Worm (Caenorhabditis elegans) whole organism, L4 larva: ENCODE results near the gene F09C8.1.

ENCODE experiments used
- D1046.2 ChIP-seq: fragments of 200-800 bp; sonication (Bioruptor generic); IDR thresholded peaks from 2 replicates; pipeline ENCODE4 v1.3.6; 2022; ENCODE audit warnings: missing genetic modification characterization, missing compliant biosample characterization
- F44E2.7 ChIP-seq: fragments of 200-800 bp; sonication (Bioruptor generic); IDR thresholded peaks from 2 replicates; pipeline ENCODE4 v2.1.2; 2022; ENCODE audit warnings: missing genetic modification characterization, missing compliant biosample characterization
- F49E8.2 ChIP-seq: sonication (generic microtip); optimal IDR thresholded peaks from 2 replicates; lab custom pipeline; 2016; ENCODE audit warnings: missing compliant biosample characterization, mild to moderate bottlenecking, missing genetic modification characterization, borderline replicate concordance
- T26A8.4 ChIP-seq: fragments of 200-800 bp; sonication (Bioruptor generic); IDR thresholded peaks from 2 replicates; pipeline ENCODE4 v1.3.6; 2022; ENCODE audit warnings: missing genetic modification characterization, missing compliant biosample characterization
- ZK337.2 ChIP-seq: fragments of 200-800 bp; sonication (Bioruptor generic); IDR thresholded peaks from 2 replicates; pipeline ENCODE4 v1.3.6; 2022; ENCODE audit warnings: missing genetic modification reagents, missing genetic modification characterization, missing compliant biosample characterization
- aly-2 ChIP-seq: sonication (generic microtip); optimal IDR thresholded peaks from 2 replicates; lab custom pipeline; 2018; ENCODE audit warnings: missing biosample characterization, missing genetic modification characterization
- arid-1 ChIP-seq: fragments of 200-800 bp; sonication (Bioruptor generic); conservative IDR thresholded peaks from 2 replicates; pipeline ENCODE4 v1.3.6; 2022; ENCODE audit warnings: missing genetic modification reagents, missing genetic modification characterization, missing compliant biosample characterization
- ceh-44 ChIP-seq: fragments of 200-800 bp; sonication (Bioruptor generic); IDR thresholded peaks from 2 replicates; pipeline ENCODE4 v1.3.6; 2022; ENCODE audit warnings: missing genetic modification reagents, missing genetic modification characterization, missing compliant biosample characterization
- ces-1 ChIP-seq: fragments of 150-350 bp; sonication (generic microtip); optimal IDR thresholded peaks from 4 replicates; lab custom pipeline; 2014; ENCODE audit warnings: missing biosample characterization, missing genetic modification reagents, missing genetic modification characterization
- ctbp-1 ChIP-seq: fragments of 200-800 bp; sonication (Bioruptor generic); IDR thresholded peaks from 2 replicates; pipeline ENCODE4 v1.3.6; 2022; ENCODE audit warnings: missing genetic modification reagents, missing genetic modification characterization, missing compliant biosample characterization
- daf-12 ChIP-seq: fragments of 150-350 bp; optimal IDR thresholded peaks from 2 replicates; lab custom pipeline; 2014; ENCODE audit warnings: missing biosample characterization, missing genetic modification reagents, missing genetic modification characterization
- daf-16 ChIP-seq, 3 experiments: sonication (generic microtip); optimal IDR thresholded peaks; 2 replicates each; lab custom pipeline; 2016 to 2017; ENCODE audit warnings: missing genetic modification characterization in 3 of 3, missing genetic modification reagents in 3 of 3, mild to moderate bottlenecking in 2 of 3, missing compliant biosample characterization in 2 of 3, missing biosample characterization in 1 of 3, moderate library complexity in 1 of 3
- dmd-8 ChIP-seq: fragments of 200-800 bp; sonication (Bioruptor generic); IDR thresholded peaks from 2 replicates; pipeline ENCODE4 v1.3.6; 2022; ENCODE audit warnings: missing genetic modification characterization, missing compliant biosample characterization
- dpl-1 ChIP-seq: fragments of 150-350 bp; optimal IDR thresholded peaks from 2 replicates; lab custom pipeline; 2014; ENCODE audit warnings: missing biosample characterization, missing genetic modification reagents, missing genetic modification characterization
- duxl-1 ChIP-seq: sonication (generic microtip); optimal IDR thresholded peaks from 2 replicates; lab custom pipeline; 2016; ENCODE audit warnings: mild to moderate bottlenecking, missing genetic modification characterization, moderate library complexity, missing compliant biosample characterization; ENCODE audit not compliant: poor library complexity
- dve-1 ChIP-seq: sonication (generic microtip); optimal IDR thresholded peaks from 2 replicates; lab custom pipeline; 2017; ENCODE audit warnings: antibody characterized with exemption, mild to moderate bottlenecking, missing genetic modification characterization, missing compliant biosample characterization; ENCODE audit not compliant: insufficient read depth
- egl-43 ChIP-seq: fragments of 200-800 bp; sonication (Bioruptor generic); IDR thresholded peaks from 2 replicates; pipeline ENCODE4 v1.3.6; 2022; ENCODE audit warnings: missing genetic modification reagents, missing genetic modification characterization, missing compliant biosample characterization
- fkh-10 ChIP-seq: fragments of 150-350 bp; optimal IDR thresholded peaks from 2 replicates; lab custom pipeline; 2014; ENCODE audit warnings: missing biosample characterization, missing genetic modification reagents, missing genetic modification characterization
- fos-1 ChIP-seq: fragments of 150-350 bp; optimal IDR thresholded peaks from 2 replicates; lab custom pipeline; 2014; ENCODE audit warnings: missing biosample characterization, missing genetic modification characterization
- gei-8 ChIP-seq: fragments of 200-800 bp; sonication (Bioruptor generic); optimal IDR thresholded peaks from 2 replicates; lab custom pipeline; 2018; ENCODE audit warnings: mild to moderate bottlenecking, missing genetic modification characterization, missing compliant biosample characterization
- hif-1 ChIP-seq, 2 experiments: sonication (generic microtip); optimal IDR thresholded peaks; 2 replicates each; lab custom pipeline; 2016 to 2017; ENCODE audit warnings: missing compliant biosample characterization in 2 of 2, missing genetic modification characterization in 2 of 2, missing genetic modification reagents in 2 of 2, missing genotype in 2 of 2, mild to moderate bottlenecking in 1 of 2
- hlh-30 ChIP-seq: sonication (generic microtip); optimal IDR thresholded peaks from 2 replicates; lab custom pipeline; 2017; ENCODE audit warnings: antibody characterized with exemption, mild to moderate bottlenecking, missing genetic modification characterization, missing compliant biosample characterization; ENCODE audit not compliant: insufficient read depth
- jun-1 ChIP-seq: fragments of 150-350 bp; optimal IDR thresholded peaks from 2 replicates; lab custom pipeline; 2014; ENCODE audit warnings: missing biosample characterization, missing genetic modification reagents, missing genetic modification characterization
- lin-29 ChIP-seq: fragments of 200-800 bp; sonication (Bioruptor generic); IDR thresholded peaks from 2 replicates; pipeline ENCODE4 v1.3.6; 2022; ENCODE audit warnings: missing genetic modification reagents, missing genetic modification characterization, missing compliant biosample characterization
- lsy-2 ChIP-seq, 2 experiments: fragments of 150-350 bp in 1 of 2; sonication (generic microtip) in 1 of 2; optimal IDR thresholded peaks; 2 replicates each; lab custom pipeline; 2014 to 2017; ENCODE audit warnings: missing biosample characterization in 2 of 2, missing genetic modification characterization in 2 of 2
- mxl-3 ChIP-seq: fragments of 200-800 bp; sonication (Bioruptor generic); optimal IDR thresholded peaks from 2 replicates; lab custom pipeline; 2018; ENCODE audit warnings: mild to moderate bottlenecking, missing genetic modification characterization, missing compliant biosample characterization
- nhr-10 ChIP-seq: fragments of 150-350 bp; optimal IDR thresholded peaks from 2 replicates; lab custom pipeline; 2014; ENCODE audit warnings: missing biosample characterization, missing genetic modification characterization
- nhr-11 ChIP-seq: fragments of 150-350 bp; optimal IDR thresholded peaks from 2 replicates; lab custom pipeline; 2014; ENCODE audit warnings: missing biosample characterization, missing genetic modification characterization
- nhr-25 ChIP-seq: sonication (generic microtip); optimal IDR thresholded peaks from 2 replicates; lab custom pipeline; 2017; ENCODE audit warnings: missing genetic modification characterization, mild to moderate bottlenecking, missing compliant biosample characterization, antibody characterized with exemption, moderate library complexity, borderline replicate concordance; ENCODE audit not compliant: insufficient read depth
- nhr-28 ChIP-seq: fragments of 150-350 bp; optimal IDR thresholded peaks from 2 replicates; lab custom pipeline; 2014; ENCODE audit warnings: missing biosample characterization, missing genetic modification characterization
- nhr-77 ChIP-seq: fragments of 150-350 bp; optimal IDR thresholded peaks from 2 replicates; lab custom pipeline; 2014; ENCODE audit warnings: missing biosample characterization, missing genetic modification characterization
- pha-4 ChIP-seq, 2 experiments: fragments of 150-350 bp in 1 of 2; fragments of 200-800 bp in 1 of 2; sonication (Bioruptor generic) in 1 of 2; IDR thresholded peaks in 1 of 2; optimal IDR thresholded peaks in 1 of 2; 2 replicates each; pipeline versions ENCODE4 v1.3.6 to Lab custom; 2014 to 2022; ENCODE audit warnings: missing genetic modification characterization in 2 of 2, missing genetic modification reagents in 2 of 2, missing biosample characterization in 1 of 2, missing compliant biosample characterization in 1 of 2
- set-16 ChIP-seq: fragments of 200-800 bp; sonication (Bioruptor generic); IDR thresholded peaks from 2 replicates; pipeline ENCODE4 v1.3.6; 2022; ENCODE audit warnings: missing genetic modification reagents, missing genetic modification characterization, missing compliant biosample characterization
- skn-1 ChIP-seq: fragments of 150-350 bp; optimal IDR thresholded peaks from 2 replicates; lab custom pipeline; 2014; ENCODE audit warnings: missing biosample characterization, missing genetic modification characterization
- snpc-4 ChIP-seq: fragments of 150-350 bp; optimal IDR thresholded peaks from 2 replicates; lab custom pipeline; 2014; ENCODE audit warnings: missing biosample characterization, missing genetic modification characterization
- spr-3 ChIP-seq: fragments of 200-800 bp; sonication (Bioruptor generic); optimal IDR thresholded peaks from 2 replicates; lab custom pipeline; 2018; ENCODE audit warnings: mild to moderate bottlenecking, missing genetic modification characterization, missing compliant biosample characterization
- tra-1 ChIP-seq: fragments of 200-800 bp; sonication (Bioruptor generic); IDR thresholded peaks from 2 replicates; pipeline ENCODE4 v1.3.6; 2022; ENCODE audit warnings: missing genetic modification reagents, missing genetic modification characterization, missing compliant biosample characterization
- vab-7 ChIP-seq: fragments of 200-800 bp; sonication (Bioruptor generic); IDR thresholded peaks from 2 replicates; pipeline ENCODE4 v1.3.6; 2022; ENCODE audit warnings: missing genetic modification reagents, missing genetic modification characterization, missing compliant biosample characterization
- zip-2 ChIP-seq: fragments of 150-350 bp; optimal IDR thresholded peaks from 2 replicates; lab custom pipeline; 2014; ENCODE audit warnings: missing biosample characterization, missing genetic modification characterization
- ztf-11 ChIP-seq: fragments of 150-350 bp; optimal IDR thresholded peaks from 2 replicates; lab custom pipeline; 2014; ENCODE audit warnings: missing biosample characterization, missing genetic modification characterization
- ztf-7 ChIP-seq: fragments of 150-350 bp; optimal IDR thresholded peaks from 2 replicates; lab custom pipeline; 2014; ENCODE audit warnings: missing biosample characterization, missing genetic modification characterization

The F09C8.1 gene

DNA sequence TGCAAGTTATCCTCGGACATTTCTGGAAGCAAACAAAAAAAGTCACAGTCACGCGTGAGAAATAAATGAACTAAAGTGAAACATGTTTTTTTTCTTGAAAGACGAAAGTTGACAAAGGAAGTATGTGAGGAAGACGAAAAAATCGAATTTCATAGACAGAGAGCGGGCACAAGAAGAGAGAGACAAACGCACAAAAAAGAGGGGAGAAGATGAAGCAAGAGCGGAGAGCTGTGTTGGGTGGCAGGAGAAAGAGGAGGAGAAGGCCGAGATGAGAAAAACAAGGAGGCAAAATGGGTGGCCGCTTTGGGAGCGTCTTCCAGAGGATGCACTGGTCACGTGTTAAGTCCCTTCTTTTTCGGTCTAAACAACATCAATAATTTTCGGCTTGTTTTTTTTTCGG is 34.5 kb downstream of the F09C8.1 start, which contains the start of gene ZK1073.1 (continued):
- TF ChIP-seq F44E2.7 (GFP tag; lab: Robert Waterston, UW) = no peak
- no peak for TF ChIP-seq ces-1 (GFP tag; lab: Kevin White, UChicago)
- no peak for TF ChIP-seq zip-2 (tag; lab: Kevin White, UChicago)
- TF ChIP-seq ceh-44 = no peak
- TF ChIP-seq nhr-28 (tag; lab: Kevin White, UChicago) = no peak
- TF ChIP-seq snpc-4 (tag; lab: Kevin White, UChicago) = no peak
- peak in 1 of 2 experiments; percentile 54 for TF ChIP-seq hif-1 (tag; optimal IDR thresholded peaks at IDR 0.05; lab: Kevin White, UChicago)
- peak; percentile 68; the same call in 1 of the 2 replicates for TF ChIP-seq ctbp-1
- TF ChIP-seq nhr-25 = no peak
- TF ChIP-seq lsy-2 (tag; optimal IDR thresholded peaks at IDR 0.05; lab: Kevin White, UChicago) = peak in 1 of 2 experiments; percentile 54
- TF ChIP-seq skn-1 (tag; lab: Kevin White, UChicago) = no peak
- TF ChIP-seq spr-3 (GFP tag; lab: Kevin White, UChicago) = no peak
- peak; percentile 85 for TF ChIP-seq fkh-10
- TF ChIP-seq vab-7 = no peak
- no peak for TF ChIP-seq nhr-77 (tag; lab: Kevin White, UChicago)
- TF ChIP-seq lin-29 (GFP tag; lab: Robert Waterston, UW) = no peak
- TF ChIP-seq dve-1 (tag; lab: Kevin White, UChicago) = peak; percentile 6

DNA sequence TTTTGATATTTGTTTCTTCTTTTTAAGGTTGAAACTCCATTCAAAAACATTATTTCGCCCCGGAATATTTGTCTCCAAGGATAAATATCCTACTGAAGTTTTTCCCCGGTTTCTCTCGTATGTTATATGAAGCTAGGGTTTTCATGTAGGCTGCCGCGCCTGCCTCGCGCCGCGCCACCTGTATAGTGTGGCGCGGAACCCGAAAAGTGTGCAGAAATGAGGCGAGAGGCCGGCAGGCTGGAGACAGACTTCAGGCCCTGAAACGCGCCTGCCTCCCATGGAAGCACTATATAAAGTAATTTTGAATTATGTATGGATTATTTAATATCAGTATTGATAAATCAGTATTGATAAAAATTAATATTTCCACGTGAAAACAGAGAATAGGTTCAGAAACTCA is 38.5 kb downstream of the F09C8.1 start:
- no peak for TF ChIP-seq lin-29 (GFP tag; lab: Robert Waterston, UW)
- TF ChIP-seq daf-16 (GFP tag; optimal IDR thresholded peaks at IDR 0.05; lab: Kevin White, UChicago) = no peak
- TF ChIP-seq daf-16 (tag; optimal IDR thresholded peaks at IDR 0.05; lab: Kevin White, UChicago) = no peak
- no peak for TF ChIP-seq duxl-1 (tag; lab: Kevin White, UChicago)
- TF ChIP-seq ces-1 (GFP tag; lab: Kevin White, UChicago) = no peak
- TF ChIP-seq snpc-4 (tag; lab: Kevin White, UChicago) = no peak
- no peak for TF ChIP-seq ztf-11 (tag; lab: Kevin White, UChicago)
- TF ChIP-seq nhr-11 (tag; lab: Kevin White, UChicago) = no peak
- TF ChIP-seq tra-1 = no peak
- TF ChIP-seq dmd-8 (GFP tag; lab: Robert Waterston, UW) = no peak
- no peak for TF ChIP-seq gei-8 (GFP tag; lab: Kevin White, UChicago)
- TF ChIP-seq T26A8.4 (GFP tag; lab: Robert Waterston, UW) = no peak

DNA sequence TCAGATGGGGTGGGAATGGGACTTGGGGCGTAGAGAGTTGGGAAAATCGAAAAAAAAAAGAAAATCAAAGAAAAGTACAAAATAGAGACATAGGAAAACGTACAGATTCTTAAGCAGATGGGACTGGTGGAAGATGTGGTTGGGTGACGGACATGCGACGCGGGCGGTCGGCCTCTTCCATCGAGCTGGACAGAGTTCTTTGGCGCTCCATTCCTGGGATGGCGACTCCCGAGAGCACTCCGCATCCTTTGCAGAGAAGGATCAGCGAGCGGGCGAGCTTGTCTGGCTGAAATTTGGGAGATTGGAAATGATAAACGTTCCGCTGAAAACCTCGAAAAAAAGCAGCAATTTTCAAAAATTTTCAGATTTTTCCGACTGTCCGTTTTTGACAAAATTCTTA is 39.0 kb downstream of the F09C8.1 start:
- TF ChIP-seq pha-4 (GFP tag; IDR thresholded peaks at IDR 0.05; lab: Robert Waterston, UW) (no peak), pha-4 (tag; optimal IDR thresholded peaks at IDR 0.05; lab: Kevin White, UChicago) (no peak), skn-1 (tag; lab: Kevin White, UChicago) (no peak), daf-12 (tag; lab: Kevin White, UChicago) (no peak), egl-43 (0 out of 2 replicates have a peak, but pooled peaks have one; percentile 21), mxl-3 (GFP tag; lab: Kevin White, UChicago) (no peak), nhr-10 (tag; lab: Kevin White, UChicago) (no peak), ceh-44 (no peak), dpl-1 (GFP tag; lab: Kevin White, UChicago) (no peak), fos-1 (tag; lab: Kevin White, UChicago) (no peak), aly-2 (tag; lab: Kevin White, UChicago) (no peak), set-16 (peak; percentile 78), F49E8.2 (tag; lab: Kevin White, UChicago) (no peak), hlh-30 (tag; lab: Kevin White, UChicago) (no peak), ztf-7 (tag; lab: Kevin White, UChicago) (no peak), arid-1 (GFP tag; lab: Robert Waterston, UW) (no peak), lin-29 (GFP tag; lab: Robert Waterston, UW) (no peak), ZK337.2 (GFP tag; lab: Robert Waterston, UW) (no peak), daf-16 (GFP tag; optimal IDR thresholded peaks at IDR 0.05; lab: Kevin White, UChicago) (no peak), daf-16 (tag; optimal IDR thresholded peaks at IDR 0.05; lab: Kevin White, UChicago) (peak; percentile 4), snpc-4 (tag; lab: Kevin White, UChicago) (no peak), jun-1 (no peak), D1046.2 (GFP tag; lab: Robert Waterston, UW) (no peak)
